Fruit fly (Drosophila melanogaster): ENCODE results near the gene CG15715.

CG15715 gene

DNA sequence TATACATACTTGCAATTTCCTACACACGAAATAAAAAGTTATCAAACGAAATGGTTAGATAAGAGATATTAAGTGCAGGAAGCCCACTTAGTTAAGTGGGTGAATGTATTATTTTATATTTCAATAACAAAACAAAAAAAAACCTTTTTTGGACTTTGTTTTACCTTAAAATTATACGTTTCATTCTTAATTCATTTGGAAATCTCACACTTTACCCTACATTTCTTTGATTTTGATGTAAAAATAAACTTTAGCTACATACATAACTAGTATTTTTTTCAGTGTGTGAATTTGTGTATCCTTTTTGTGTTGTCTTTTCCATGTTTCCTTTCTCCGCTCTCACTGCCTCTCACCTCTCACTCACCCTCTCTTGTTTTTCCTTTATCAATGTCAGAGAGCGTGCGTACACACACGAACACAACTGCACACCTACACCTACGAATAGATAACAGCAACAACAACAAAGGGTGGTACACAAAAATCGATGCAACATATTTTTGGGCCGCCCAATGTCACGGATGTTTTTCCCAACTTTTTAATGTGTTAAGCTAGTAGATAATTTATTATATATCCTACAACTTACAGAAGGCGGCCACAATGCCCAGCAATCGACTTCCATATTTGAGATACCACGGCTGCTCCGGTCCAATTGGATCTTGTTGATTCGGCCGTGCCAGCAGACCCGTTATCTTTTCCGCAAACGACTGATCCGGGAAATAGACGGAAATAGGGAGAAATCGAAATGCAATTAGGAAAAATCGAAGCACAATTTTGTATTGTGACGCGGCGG is 21.7 kb downstream of the CG15715 start (continued):
- TF ChIP-seq CG31224 (GFP tag; IDR thresholded peaks at IDR 0.05) (peak; percentile 36; the same call in 1 of the 2 replicates), CG32772 (GFP tag; IDR thresholded peaks at IDR 0.05) (no peak), CG12299 (tag; optimal IDR thresholded peaks at IDR 0.05) (peak; percentile 50), kay (GFP tag; optimal IDR thresholded peaks at IDR 0.05) (peak; percentile 57), bowl (GFP tag; IDR thresholded peaks at IDR 0.05) (no peak), Scr (GFP tag; IDR thresholded peaks at IDR 0.05; ENCODE audit: partially characterized antibody) (no peak), Bdp1 (GFP tag; optimal IDR thresholded peaks at IDR 0.05) (no peak), Lim3 (GFP tag; IDR thresholded peaks at IDR 0.05) (no peak), trem (tag; optimal IDR thresholded peaks at IDR 0.05) (peak; percentile 22), en (GFP tag; optimal IDR thresholded peaks at IDR 0.05) (no peak), CG11398 (GFP tag; optimal IDR thresholded peaks at IDR 0.05) (peak; percentile 59), dmrt99B (tag; optimal IDR thresholded peaks at IDR 0.05) (peak; percentile 84), CG18011 (GFP tag; optimal IDR thresholded peaks at IDR 0.05) (no peak), ind (GFP tag; optimal IDR thresholded peaks at IDR 0.05) (peak; percentile 67), ftz-f1 (GFP tag; optimal IDR thresholded peaks at IDR 0.05) (no peak), CG4707 (GFP tag; optimal IDR thresholded peaks at IDR 0.05) (no peak), Dll (GFP tag; IDR thresholded peaks at IDR 0.05; ENCODE audit: partially characterized antibody) (no peak), CG3847 (GFP tag; IDR thresholded peaks at IDR 0.05) (0 out of 2 replicates have a peak, but pooled peaks have one; percentile 25), kni (GFP tag; optimal IDR thresholded peaks at IDR 0.05) (no peak), CG7357 (GFP tag; IDR thresholded peaks at IDR 0.05) (no peak; the same call in 2 of the 3 replicates), CG8089 (GFP tag; optimal IDR thresholded peaks at IDR 0.05) (peak; percentile 27), CG11696 (GFP tag; IDR thresholded peaks at IDR 0.05) (0 out of 2 replicates have a peak, but pooled peaks have one; percentile 6), jumu (GFP tag; optimal IDR thresholded peaks at IDR 0.05) (peak; percentile 19), PHDP (tag; optimal IDR thresholded peaks at IDR 0.05) (peak; percentile 81), CG13424 (tag; optimal IDR thresholded peaks at IDR 0.05) (peak; percentile 78), CG8765 (GFP tag; IDR thresholded peaks at IDR 0.05) (no peak), ken (GFP tag; IDR thresholded peaks at IDR 0.05) (no peak), TFAM (GFP tag; optimal IDR thresholded peaks at IDR 0.05) (peak; percentile 1), h (optimal IDR thresholded peaks at IDR 0.05) (no peak), Camta (GFP tag; optimal IDR thresholded peaks at IDR 0.05) (peak; percentile 67), CG10366 (GFP tag; IDR thresholded peaks at IDR 0.05) (no peak), tup (GFP tag; optimal IDR thresholded peaks at IDR 0.05) (no peak), prd (optimal IDR thresholded peaks at IDR 0.05) (no peak), prd (GFP tag; IDR thresholded peaks at IDR 0.05) (peak; percentile 58; the same call in 2 of the 3 replicates), CG12155 (GFP tag; optimal IDR thresholded peaks at IDR 0.05) (peak; percentile 65), Atf3 (GFP tag; optimal IDR thresholded peaks at IDR 0.05) (no peak), gro (GFP tag; optimal IDR thresholded peaks at IDR 0.05) (peak; percentile 8), inv (GFP tag; IDR thresholded peaks at IDR 0.05; ENCODE audit: partially characterized antibody) (no peak), CG10565 (GFP tag; optimal IDR thresholded peaks at IDR 0.05) (no peak), CG2116 (GFP tag; optimal IDR thresholded peaks at IDR 0.05) (peak; percentile 17), CG11560 (tag; IDR thresholded peaks at IDR 0.05) (no peak), CG1233 (GFP tag; optimal IDR thresholded peaks at IDR 0.05) (peak; percentile 11), Meics (GFP tag; optimal IDR thresholded peaks at IDR 0.05) (peak; percentile 80), CoRest (tag; optimal IDR thresholded peaks at IDR 0.05) (peak; percentile 77), Fer2 (tag; optimal IDR thresholded peaks at IDR 0.05) (no peak), CG34422 (GFP tag; IDR thresholded peaks at IDR 0.05) (peak; percentile 39; the same call in 1 of the 3 replicates), CG15073 (GFP tag; optimal IDR thresholded peaks at IDR 0.05) (no peak), hkb (optimal IDR thresholded peaks at IDR 0.05) (no peak), hkb (GFP tag; IDR thresholded peaks at IDR 0.05) (peak; percentile 73), pros (GFP tag; optimal IDR thresholded peaks at IDR 0.05) (peak; percentile 16)

Data from whole organism, embryonic.